Fruit fly (Drosophila melanogaster): Measurements from ENCODE around the gene ClpX.

Gene ClpX

DNA sequence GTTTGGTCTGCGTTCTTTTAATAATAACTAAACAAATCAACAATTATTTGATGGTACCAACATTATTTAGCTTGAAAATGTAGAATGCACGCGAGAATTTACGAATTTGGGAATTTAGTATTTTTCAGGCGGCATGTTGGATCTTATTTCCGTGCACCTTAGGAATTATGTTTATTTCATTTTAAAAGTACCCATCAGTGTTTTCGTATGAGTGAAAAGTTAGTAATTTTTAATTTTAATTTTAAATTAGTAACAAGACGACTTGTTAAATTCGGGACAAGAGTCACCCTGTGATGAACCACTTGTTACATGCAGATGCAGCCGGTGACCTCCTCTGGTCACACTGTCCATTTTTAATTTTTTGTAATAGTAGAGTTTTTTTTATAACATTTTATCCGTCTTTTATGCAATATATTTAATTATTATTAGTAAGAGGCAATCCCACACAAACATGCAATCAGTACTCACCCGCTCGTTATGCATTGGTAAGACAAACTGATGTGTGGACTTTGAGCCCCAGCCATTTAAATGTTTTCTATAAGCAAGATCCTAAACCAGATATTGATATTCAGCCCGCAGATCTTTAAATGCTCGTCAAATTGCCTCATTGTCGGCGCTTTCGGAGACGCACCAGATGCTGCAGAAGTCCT is 25.9 kb downstream of the ClpX start, which contains the start of the genes CG17186 and Arc42 (continued):
- TF ChIP-seq Met (GFP tag; optimal IDR thresholded peaks at IDR 0.05), result peak; percentile 46
- TF ChIP-seq CG8632 (GFP tag; optimal IDR thresholded peaks at IDR 0.05), result no peak
- no peak for TF ChIP-seq CG32006 (GFP tag; optimal IDR thresholded peaks at IDR 0.05)
- TF ChIP-seq topi (GFP tag; optimal IDR thresholded peaks at IDR 0.05), result peak; percentile 21
- TF ChIP-seq CG6276 (GFP tag; optimal IDR thresholded peaks at IDR 0.05), result peak; percentile 78

DNA sequence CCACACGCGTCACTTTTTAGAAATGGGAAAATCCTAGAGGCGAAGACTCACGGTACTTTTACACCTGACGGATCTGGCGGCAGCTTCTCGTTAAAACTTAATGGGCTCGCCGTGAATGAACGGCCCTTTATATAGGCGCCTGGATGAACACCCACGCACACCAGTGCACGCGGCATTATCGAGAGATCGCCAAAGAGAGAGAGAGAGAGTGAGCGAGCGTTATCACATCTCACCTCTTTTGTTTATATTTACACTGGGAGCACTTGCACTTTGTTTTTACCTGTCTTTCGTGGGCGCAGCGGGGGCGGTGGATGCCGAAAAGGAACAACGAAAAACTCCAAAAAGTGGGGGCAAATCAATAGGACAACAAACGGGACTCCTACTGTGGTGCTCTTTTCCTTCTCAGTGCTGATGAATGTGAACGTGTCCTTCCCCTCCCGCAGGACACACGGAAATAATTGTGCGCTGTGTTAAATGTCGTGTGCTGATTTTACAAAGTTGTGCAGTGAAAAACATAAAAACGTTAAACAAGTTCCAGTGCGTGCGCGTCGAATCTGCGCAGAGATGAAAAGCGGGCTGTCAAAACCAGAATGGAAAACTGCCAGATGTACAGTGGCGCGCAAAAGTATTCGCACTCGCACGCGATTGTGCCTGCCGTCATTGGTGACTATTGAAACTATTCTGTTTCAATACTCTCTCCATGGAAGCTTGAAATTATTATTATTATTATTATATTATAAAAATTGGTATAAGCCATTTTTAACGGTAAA is 28.2 kb downstream of the ClpX start, which contains the start of gene Mrp5:
Gene Mrp5, minus strand, starts transcription at position 561 of the 770 bp plus-strand sequence.
- peak; percentile 45 for TF ChIP-seq CG3919 (GFP tag; optimal IDR thresholded peaks at IDR 0.05)
- TF ChIP-seq Eip93F (GFP tag; optimal IDR thresholded peaks at IDR 0.05), result no peak
- TF ChIP-seq achi (GFP tag; optimal IDR thresholded peaks at IDR 0.05), result peak; percentile 82
- peak; percentile 34 for TF ChIP-seq Hr4 (GFP tag; optimal IDR thresholded peaks at IDR 0.05)
- TF ChIP-seq CG6792 (GFP tag; optimal IDR thresholded peaks at IDR 0.05), result peak; percentile 27
- peak; percentile 72 for TF ChIP-seq Eip78C (GFP tag)
- TF ChIP-seq lz (GFP tag; optimal IDR thresholded peaks at IDR 0.05), result peak; percentile 23
- TF ChIP-seq esn (GFP tag; optimal IDR thresholded peaks at IDR 0.05), result peak; percentile 43
- TF ChIP-seq eg (GFP tag; IDR thresholded peaks at IDR 0.05), result peak; percentile 48; the same call in 2 of the 3 replicates
- TF ChIP-seq CG6854 (GFP tag; optimal IDR thresholded peaks at IDR 0.05), result peak; percentile 66
- TF ChIP-seq CG8119 (GFP tag; IDR thresholded peaks at IDR 0.05), result peak; percentile 41; the same call in 1 of the 3 replicates
- TF ChIP-seq Sox102F (GFP tag; optimal IDR thresholded peaks at IDR 0.05), result peak; percentile 11
- TF ChIP-seq pdm3 (GFP tag; optimal IDR thresholded peaks at IDR 0.05), result peak; percentile 30
- TF ChIP-seq CG7368 (GFP tag; optimal IDR thresholded peaks at IDR 0.05), result no peak
- peak; percentile 60 for TF ChIP-seq CG6163 (GFP tag; IDR thresholded peaks at IDR 0.05)
- no peak for TF ChIP-seq Ets96B (tag; optimal IDR thresholded peaks at IDR 0.05)
- TF ChIP-seq dac (GFP tag; optimal IDR thresholded peaks at IDR 0.05), result no peak
- peak; percentile 26 for TF ChIP-seq cyc (GFP tag; optimal IDR thresholded peaks at IDR 0.05)
- peak; percentile 43; the same call in 1 of the 2 replicates for TF ChIP-seq Gug (GFP tag; IDR thresholded peaks at IDR 0.05)
- no peak for TF ChIP-seq svp (GFP tag)
- TF ChIP-seq CG10631 (GFP tag; optimal IDR thresholded peaks at IDR 0.05), result no peak
- TF ChIP-seq CG15336 (GFP tag; IDR thresholded peaks at IDR 0.05), result peak; percentile 37; the same call in 1 of the 2 replicates
- peak; percentile 20 for TF ChIP-seq CG16779 (tag; optimal IDR thresholded peaks at IDR 0.05)
- peak; percentile 58 for TF ChIP-seq dsx (GFP tag; optimal IDR thresholded peaks at IDR 0.05; ENCODE audit: poor library complexity, severe bottlenecking)
- TF ChIP-seq Blimp-1 (GFP tag; optimal IDR thresholded peaks at IDR 0.05), result no peak
- TF ChIP-seq salr (GFP tag; optimal IDR thresholded peaks at IDR 0.05), result peak in 1 of 2 experiments; percentile 53
- peak; percentile 26 for TF ChIP-seq acj6 (GFP tag; optimal IDR thresholded peaks at IDR 0.05)
- peak; percentile 61 for TF ChIP-seq CG9139 (GFP tag; optimal IDR thresholded peaks at IDR 0.05)
- peak; percentile 31 for TF ChIP-seq CG3032 (tag; optimal IDR thresholded peaks at IDR 0.05)
- TF ChIP-seq CG8632 (GFP tag; optimal IDR thresholded peaks at IDR 0.05), result peak; percentile 51
- peak; percentile 53 for TF ChIP-seq OdsH (GFP tag; optimal IDR thresholded peaks at IDR 0.05)
- peak; percentile 58 for TF ChIP-seq Sox14 (GFP tag; optimal IDR thresholded peaks at IDR 0.05)
- TF ChIP-seq CG8319 (GFP tag; optimal IDR thresholded peaks at IDR 0.05), result peak; percentile 1
- TF ChIP-seq CG34406 (GFP tag; optimal IDR thresholded peaks at IDR 0.05), result peak; percentile 32
- TF ChIP-seq Sox15 (GFP tag; optimal IDR thresholded peaks at IDR 0.05), result no peak
- TF ChIP-seq vri (GFP tag; optimal IDR thresholded peaks at IDR 0.05), result peak; percentile 23
- no peak for TF ChIP-seq CG4318 (GFP tag; optimal IDR thresholded peaks at IDR 0.05)
- TF ChIP-seq topi (GFP tag; optimal IDR thresholded peaks at IDR 0.05), result no peak
- peak; percentile 59 for TF ChIP-seq CG1621 (tag; optimal IDR thresholded peaks at IDR 0.05)
- peak; percentile 18 for TF ChIP-seq CG6276 (GFP tag; optimal IDR thresholded peaks at IDR 0.05)
- TF ChIP-seq ss (GFP tag; optimal IDR thresholded peaks at IDR 0.05), result peak; percentile 42 to 71
- TF ChIP-seq CG31627 (GFP tag; optimal IDR thresholded peaks at IDR 0.05), result peak; percentile 13
- no peak for TF ChIP-seq fd59A (GFP tag; optimal IDR thresholded peaks at IDR 0.05)
- peak; percentile 36 for TF ChIP-seq net (GFP tag; optimal IDR thresholded peaks at IDR 0.05)
- peak; percentile 33 for TF ChIP-seq CG6808 (GFP tag; optimal IDR thresholded peaks at IDR 0.05)

All from whole organism, prepupa.